Worm (Caenorhabditis elegans): ENCODE results near the gene ZC449.2.

ZC449.2 gene

ce11 chrX:5061763-5062162, 40.7 kb downstream of the ZC449.2 start:
- peak; percentile 75 for TF ChIP-seq elt-1 (tag; optimal IDR thresholded peaks at IDR 0.05; ENCODE audit: borderline replicate concordance, insufficient read depth)
- no peak for TF ChIP-seq hlh-1 (tag; optimal IDR thresholded peaks at IDR 0.05)
- TF ChIP-seq bed-3 (GFP tag; optimal IDR thresholded peaks at IDR 0.05): no peak
- TF ChIP-seq nhr-28 (tag; optimal IDR thresholded peaks at IDR 0.05): no peak
- no peak for TF ChIP-seq tbx-8 (GFP tag; optimal IDR thresholded peaks at IDR 0.05)
- TF ChIP-seq nhr-2 (tag; optimal IDR thresholded peaks at IDR 0.05): no peak

ce11 chrX:5063750-5064652, 42.9 kb downstream of the ZC449.2 start, which contains the start of gene C24H10.2:
Gene C24H10.2 (plus strand): TSS chrX:5064602.
- TF ChIP-seq drap-1 (GFP tag; optimal IDR thresholded peaks at IDR 0.05) (peak; percentile 22), mls-2 (tag; optimal IDR thresholded peaks at IDR 0.05) (peak; percentile 27), cnd-1 (tag; optimal IDR thresholded peaks at IDR 0.05) (peak; percentile 48), elt-3 (tag; optimal IDR thresholded peaks at IDR 0.05) (no peak), pha-4 (tag; optimal IDR thresholded peaks at IDR 0.05) (peak; percentile 48), sptf-1 (tag; optimal IDR thresholded peaks at IDR 0.05) (peak; percentile 9), lin-13 (tag; optimal IDR thresholded peaks at IDR 0.05) (peak; percentile 3), nhr-28 (tag; optimal IDR thresholded peaks at IDR 0.05) (no peak), sem-2 (GFP tag; optimal IDR thresholded peaks at IDR 0.05) (no peak), unc-120 (tag; optimal IDR thresholded peaks at IDR 0.05; ENCODE audit: poor library complexity, severe bottlenecking) (peak; percentile 45)

ce11 chrX:5066570-5066969, 45.5 kb downstream of the ZC449.2 start:
- TF ChIP-seq ham-2 (GFP tag; optimal IDR thresholded peaks at IDR 0.05) (no peak), M03D4.4 (tag; optimal IDR thresholded peaks at IDR 0.05) (no peak), sem-2 (GFP tag; optimal IDR thresholded peaks at IDR 0.05) (no peak), elt-1 (tag; optimal IDR thresholded peaks at IDR 0.05; ENCODE audit: borderline replicate concordance, insufficient read depth) (no peak), flh-1 (GFP tag; optimal IDR thresholded peaks at IDR 0.05) (no peak), unc-39 (tag; optimal IDR thresholded peaks at IDR 0.05) (no peak), ztf-11 (tag; optimal IDR thresholded peaks at IDR 0.05) (no peak), ceh-43 (GFP tag; optimal IDR thresholded peaks at IDR 0.05) (no peak)

- TF ChIP-seq elt-1 (tag; optimal IDR thresholded peaks at IDR 0.05; ENCODE audit: borderline replicate concordance, insufficient read depth): no peak
- no peak for TF ChIP-seq ceh-83 (GFP tag; optimal IDR thresholded peaks at IDR 0.05)
- TF ChIP-seq M03D4.4 (tag; optimal IDR thresholded peaks at IDR 0.05): no peak
- TF ChIP-seq unc-39 (tag; optimal IDR thresholded peaks at IDR 0.05): no peak
These were observed 46.7 kb downstream of the ZC449.2 start, which contains the start of gene clc-7 for ce11 chrX:5067796-5068195. Gene clc-7 (plus strand): TSS chrX:5068096.

DNA sequence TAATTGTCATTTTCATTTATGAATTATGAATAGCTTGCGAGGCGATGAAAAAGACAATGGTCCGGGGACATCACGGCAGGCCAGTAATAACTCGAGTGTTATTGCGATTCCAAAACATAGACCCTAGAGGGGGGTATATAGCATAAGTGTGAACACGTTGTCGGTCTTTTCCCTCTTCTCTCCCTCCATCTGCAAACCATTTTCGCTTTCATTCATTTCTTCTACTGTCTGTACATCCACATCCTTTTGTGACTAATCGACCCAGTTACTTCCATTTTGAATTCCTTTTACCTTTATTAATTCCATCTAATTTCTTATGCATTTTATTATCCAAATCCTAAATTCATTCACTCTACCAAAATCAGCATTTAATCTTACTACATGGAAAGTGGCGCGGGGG, 49.9 kb downstream of the ZC449.2 start:
- TF ChIP-seq blmp-1 (tag; optimal IDR thresholded peaks at IDR 0.05): peak; percentile 19
- no peak for TF ChIP-seq ces-1 (GFP tag; optimal IDR thresholded peaks at IDR 0.05)

Measured in whole organism, mixed stage, embryonic.